Worm (Caenorhabditis elegans) whole organism, young adult: ENCODE data around the gene umps-1.

Source experiments
- B0019.2 ChIP-seq: fragments of 200-800 bp; sonication (Bioruptor generic); conservative IDR thresholded peaks from 2 replicates; pipeline ENCODE4 v1.3.6; 2022; ENCODE audit warnings: missing genetic modification reagents, missing genetic modification characterization, missing compliant biosample characterization
- B0261.1 ChIP-seq: sonication (generic microtip); optimal IDR thresholded peaks from 2 replicates; lab custom pipeline; 2016; ENCODE audit warnings: mild to moderate bottlenecking, missing genetic modification characterization, moderate library complexity, missing compliant biosample characterization
- D2030.7 ChIP-seq: fragments of 200-800 bp; sonication (Bioruptor generic); IDR thresholded peaks from 2 replicates; pipeline ENCODE4 v1.3.6; 2022; ENCODE audit warnings: missing genetic modification reagents, missing genetic modification characterization, missing compliant biosample characterization
- F10E7.11 ChIP-seq: sonication (generic microtip); optimal IDR thresholded peaks from 2 replicates; lab custom pipeline; 2017; ENCODE audit warnings: mild to moderate bottlenecking, missing genetic modification characterization, moderate library complexity, missing compliant biosample characterization
- F33H1.4 ChIP-seq: fragments of 200-800 bp; sonication (Bioruptor generic); IDR thresholded peaks from 2 replicates; pipeline ENCODE4 v1.3.6; 2022; ENCODE audit warnings: missing genetic modification reagents, missing genetic modification characterization, missing compliant biosample characterization
- K12H6.12 ChIP-seq: fragments of 200-800 bp; sonication (Bioruptor generic); optimal IDR thresholded peaks from 2 replicates; lab custom pipeline; 2018; ENCODE audit warnings: mild to moderate bottlenecking, missing genetic modification characterization, missing compliant biosample characterization
- T07F8.4 ChIP-seq: sonication (generic microtip); optimal IDR thresholded peaks from 2 replicates; lab custom pipeline; 2016; ENCODE audit warnings: mild to moderate bottlenecking, missing genetic modification characterization, moderate library complexity, missing compliant biosample characterization
- ZK185.1 ChIP-seq: sonication (generic microtip); optimal IDR thresholded peaks from 2 replicates; lab custom pipeline; 2016; ENCODE audit warnings: mild to moderate bottlenecking, missing genetic modification characterization, missing compliant biosample characterization; ENCODE audit not compliant: poor library complexity, severe bottlenecking
- akir-1 ChIP-seq: fragments of 200-800 bp; sonication (Bioruptor generic); optimal IDR thresholded peaks from 2 replicates; lab custom pipeline; 2018; ENCODE audit warnings: mild to moderate bottlenecking, missing genetic modification characterization, moderate library complexity, missing compliant biosample characterization
- aptf-3 ChIP-seq: fragments of 200-800 bp; sonication (Bioruptor generic); IDR thresholded peaks from 2 replicates; pipeline ENCODE4 v1.3.6; 2022; ENCODE audit warnings: missing genetic modification characterization, missing compliant biosample characterization
- athp-1 ChIP-seq: sonication (generic microtip); optimal IDR thresholded peaks from 2 replicates; lab custom pipeline; 2017; ENCODE audit warnings: mild to moderate bottlenecking, missing genetic modification characterization, missing compliant biosample characterization
- attf-6 ChIP-seq: fragments of 200-800 bp; sonication (Bioruptor generic); IDR thresholded peaks from 2 replicates; pipeline ENCODE4 v1.3.6; 2022; ENCODE audit warnings: missing genetic modification reagents, missing genetic modification characterization, missing compliant biosample characterization
- bed-2 ChIP-seq: fragments of 200-800 bp; sonication (Bioruptor generic); IDR thresholded peaks from 2 replicates; pipeline ENCODE4 v1.3.6; 2022; ENCODE audit warnings: missing genetic modification reagents, missing genetic modification characterization, missing compliant biosample characterization
- ccch-3 ChIP-seq: fragments of 200-800 bp; sonication (Bioruptor generic); optimal IDR thresholded peaks from 2 replicates; lab custom pipeline; 2018; ENCODE audit warnings: mild to moderate bottlenecking, missing genetic modification characterization, missing compliant biosample characterization
- ceh-27 ChIP-seq: fragments of 200-800 bp; sonication (Bioruptor generic); optimal IDR thresholded peaks from 2 replicates; lab custom pipeline; 2018; ENCODE audit warnings: mild to moderate bottlenecking, missing genetic modification characterization, moderate library complexity, missing compliant biosample characterization
- ceh-91 ChIP-seq: fragments of 200-800 bp; sonication (Bioruptor generic); IDR thresholded peaks from 2 replicates; pipeline ENCODE4 v1.3.6; 2022; ENCODE audit warnings: missing genetic modification reagents, missing genetic modification characterization, missing compliant biosample characterization
- dox-1 ChIP-seq: fragments of 200-800 bp; sonication (Bioruptor generic); IDR thresholded peaks from 2 replicates; pipeline ENCODE4 v1.3.6; 2022; ENCODE audit warnings: missing genetic modification reagents, missing genetic modification characterization, missing compliant biosample characterization
- dpl-1 ChIP-seq: fragments of 150-350 bp; optimal IDR thresholded peaks from 2 replicates; lab custom pipeline; 2014; ENCODE audit warnings: missing biosample characterization, missing genetic modification reagents, missing genetic modification characterization
- efl-1 ChIP-seq: fragments of 150-350 bp; optimal IDR thresholded peaks from 2 replicates; lab custom pipeline; 2014; ENCODE audit warnings: missing biosample characterization, missing genetic modification reagents, missing genetic modification characterization
- ets-4 ChIP-seq: fragments of 200-800 bp; sonication (Bioruptor generic); optimal IDR thresholded peaks from 2 replicates; lab custom pipeline; 2018; ENCODE audit warnings: mild to moderate bottlenecking, missing genetic modification characterization, missing compliant biosample characterization
- him-1 ChIP-seq: sonication (generic microtip); optimal IDR thresholded peaks from 2 replicates; lab custom pipeline; 2016; ENCODE audit warnings: missing genotype, missing genetic modification reagents, missing genetic modification characterization, missing compliant biosample characterization
- hmg-20 ChIP-seq: fragments of 200-800 bp; sonication (Bioruptor generic); IDR thresholded peaks from 2 replicates; pipeline ENCODE4 v1.3.6; 2022; ENCODE audit warnings: missing genetic modification reagents, missing genetic modification characterization, missing compliant biosample characterization
- hrde-1 ChIP-seq: sonication (generic microtip); optimal IDR thresholded peaks from 2 replicates; lab custom pipeline; 2016; ENCODE audit warnings: missing genetic modification characterization, mild to moderate bottlenecking, missing compliant biosample characterization, moderate library complexity, missing genotype, missing genetic modification reagents, borderline replicate concordance
- hsf-1 ChIP-seq: fragments of 200-800 bp; sonication (Bioruptor generic); IDR thresholded peaks from 2 replicates; pipeline ENCODE4 v1.3.6; 2022; ENCODE audit warnings: missing genetic modification reagents, missing genetic modification characterization, missing compliant biosample characterization
- let-526 ChIP-seq: fragments of 200-800 bp; sonication (Bioruptor generic); IDR thresholded peaks from 2 replicates; pipeline ENCODE4 v1.3.6; 2022; ENCODE audit warnings: missing genetic modification reagents, missing genetic modification characterization, missing compliant biosample characterization
- lin-35 ChIP-seq, 3 experiments: fragments of 150-350 bp in 2 of 3; sonication (generic microtip) in 1 of 3; optimal IDR thresholded peaks; 2 replicates each; lab custom pipeline; 2014 to 2018; ENCODE audit warnings: missing biosample characterization in 3 of 3, missing genetic modification characterization in 3 of 3, missing genetic modification reagents in 3 of 3
- lin-40 ChIP-seq: sonication (generic microtip); optimal IDR thresholded peaks from 2 replicates; lab custom pipeline; 2016; ENCODE audit warnings: missing genetic modification characterization, mild to moderate bottlenecking, missing compliant biosample characterization, missing genotype, missing genetic modification reagents
- lin-54 ChIP-seq: fragments of 200-800 bp; sonication (Bioruptor generic); optimal IDR thresholded peaks from 2 replicates; lab custom pipeline; 2018; ENCODE audit warnings: mild to moderate bottlenecking, missing genetic modification characterization, missing compliant biosample characterization
- lsl-1 ChIP-seq: fragments of 200-800 bp; sonication (Bioruptor generic); optimal IDR thresholded peaks from 2 replicates; lab custom pipeline; 2018; ENCODE audit warnings: mild to moderate bottlenecking, missing genetic modification characterization, moderate library complexity, missing compliant biosample characterization
- madf-6 ChIP-seq: fragments of 200-800 bp; sonication (Bioruptor generic); IDR thresholded peaks from 2 replicates; pipeline ENCODE4 v1.3.6; 2022; ENCODE audit warnings: missing genetic modification reagents, missing genetic modification characterization, missing compliant biosample characterization
- madf-8 ChIP-seq: fragments of 200-800 bp; sonication (Bioruptor generic); conservative IDR thresholded peaks from 2 replicates; pipeline ENCODE4 v1.3.6; 2022; ENCODE audit warnings: missing genetic modification reagents, missing genetic modification characterization, missing compliant biosample characterization
- tlf-1 ChIP-seq: fragments of 200-800 bp; sonication (Bioruptor generic); optimal IDR thresholded peaks from 2 replicates; lab custom pipeline; 2018; ENCODE audit warnings: mild to moderate bottlenecking, missing genetic modification characterization, missing compliant biosample characterization
- unc-62 ChIP-seq: fragments of 150-350 bp; optimal IDR thresholded peaks from 2 replicates; lab custom pipeline; 2014; ENCODE audit warnings: missing biosample characterization, missing genetic modification reagents, missing genetic modification characterization
- xnd-1 ChIP-seq: sonication (generic microtip); optimal IDR thresholded peaks from 2 replicates; lab custom pipeline; 2016; ENCODE audit warnings: missing genotype, missing genetic modification reagents, missing genetic modification characterization, missing compliant biosample characterization
- zfh-2 ChIP-seq: fragments of 200-800 bp; sonication (Bioruptor generic); conservative IDR thresholded peaks from 2 replicates; pipeline ENCODE4 v1.3.6; 2022; ENCODE audit warnings: missing genetic modification reagents, missing genetic modification characterization, missing compliant biosample characterization
- ztf-28 ChIP-seq: fragments of 200-800 bp; sonication (Bioruptor generic); IDR thresholded peaks from 2 replicates; pipeline ENCODE4 v1.3.6; 2022; ENCODE audit warnings: missing genetic modification reagents, missing genetic modification characterization, missing compliant biosample characterization
- ztf-3 ChIP-seq: fragments of 200-800 bp; sonication (Bioruptor generic); optimal IDR thresholded peaks from 2 replicates; lab custom pipeline; 2018; ENCODE audit warnings: mild to moderate bottlenecking, missing genetic modification characterization, missing compliant biosample characterization

Gene umps-1

ce11 chrIII:10353423-10353822 is 4.0 kb downstream of the umps-1 start:
- TF ChIP-seq hrde-1 (tag; lab: Kevin White, UChicago) (no peak), him-1 (tag; lab: Kevin White, UChicago) (no peak), zfh-2 (GFP tag; lab: Robert Waterston, UW) (0 out of 2 replicates have a peak, but pooled peaks have one; percentile 54)

ce11 chrIII:10351595-10352207 is 5.7 kb downstream of the umps-1 start, which contains the start of gene T07C4.3:
T07C4.3 (plus strand) TSS chrIII:10352157.
- TF ChIP-seq madf-8 (GFP tag; lab: Robert Waterston, UW) = peak; percentile 59
- peak; percentile 49; the same call in 1 of the 2 replicates for TF ChIP-seq F33H1.4 (GFP tag; lab: Robert Waterston, UW)
- peak; percentile 33 for TF ChIP-seq lin-54 (GFP tag; lab: Kevin White, UChicago)
- no peak for TF ChIP-seq aptf-3 (GFP tag; lab: Robert Waterston, UW)
- TF ChIP-seq ceh-27 = no peak
- peak; percentile 44 for TF ChIP-seq tlf-1 (GFP tag; lab: Kevin White, UChicago)
- TF ChIP-seq dpl-1 = peak; percentile 32
- TF ChIP-seq ets-4 (GFP tag; lab: Kevin White, UChicago) = no peak
- 0 out of 2 replicates have a peak, but pooled peaks have one; percentile 27 for TF ChIP-seq hsf-1 (GFP tag; lab: Robert Waterston, UW)
- peak; percentile 70 for TF ChIP-seq efl-1 (GFP tag; lab: Kevin White, UChicago)
- no peak for TF ChIP-seq bed-2
- peak; percentile 71 for TF ChIP-seq D2030.7 (GFP tag; lab: Robert Waterston, UW)
- peak; percentile 28 for TF ChIP-seq xnd-1 (tag; lab: Kevin White, UChicago)
- TF ChIP-seq ztf-3 = no peak
- TF ChIP-seq dox-1 (GFP tag; lab: Robert Waterston, UW) = 0 out of 2 replicates have a peak, but pooled peaks have one; percentile 19
- TF ChIP-seq B0019.2 = peak; percentile 63; the same call in 1 of the 2 replicates
- TF ChIP-seq madf-6 (GFP tag; lab: Robert Waterston, UW) = peak; percentile 79
- no peak for TF ChIP-seq lin-40 (tag; lab: Kevin White, UChicago)
- TF ChIP-seq lsl-1 (GFP tag; lab: Kevin White, UChicago) = peak; percentile 83
- TF ChIP-seq athp-1 (tag; lab: Kevin White, UChicago) = no peak
- no peak for TF ChIP-seq ZK185.1 (tag; lab: Kevin White, UChicago)
- peak; percentile 65 for TF ChIP-seq ceh-91 (GFP tag; lab: Robert Waterston, UW)

- TF ChIP-seq zfh-2 (GFP tag; lab: Robert Waterston, UW) = peak; percentile 46; the same call in 1 of the 2 replicates
- no peak for TF ChIP-seq K12H6.12 (tag; lab: Kevin White, UChicago)
These were observed 10.4 kb downstream of the umps-1 start, which contains the start of gene tbx-8 for ce11 chrIII:10347049-10347448. tbx-8 (plus strand) TSS chrIII:10347349.

- TF ChIP-seq ztf-3 = no peak
- peak; percentile 56 for TF ChIP-seq unc-62 (GFP tag; lab: Kevin White, UChicago)
- TF ChIP-seq, all 124 proteins: peak for 1
These were observed 12.7 kb downstream of the umps-1 start for ce11 chrIII:10344762-10345161.

- TF ChIP-seq madf-8 (GFP tag; lab: Robert Waterston, UW) = no peak
- no peak for TF ChIP-seq F10E7.11 (tag; lab: Kevin White, UChicago)
- no peak for TF ChIP-seq T07F8.4
- no peak for TF ChIP-seq zfh-2 (GFP tag; lab: Robert Waterston, UW)
- TF ChIP-seq B0261.1 (tag; lab: Kevin White, UChicago) = no peak
- no peak for TF ChIP-seq akir-1 (GFP tag; lab: Kevin White, UChicago)
- no peak for TF ChIP-seq ztf-3
- no peak for TF ChIP-seq let-526 (GFP tag; lab: Robert Waterston, UW)
- TF ChIP-seq ccch-3 (GFP tag; lab: Kevin White, UChicago) = no peak
- TF ChIP-seq lin-35 (GFP tag; optimal IDR thresholded peaks at IDR 0.05; lab: Kevin White, UChicago) = no peak
- no peak for TF ChIP-seq ztf-28 (GFP tag; lab: Robert Waterston, UW)
- TF ChIP-seq lin-54 (GFP tag; lab: Kevin White, UChicago) = no peak
- no peak for TF ChIP-seq hmg-20 (GFP tag; lab: Robert Waterston, UW)
- no peak for TF ChIP-seq attf-6
These were observed 15.7 kb downstream of the umps-1 start, which contains the start of gene tbx-9 for ce11 chrIII:10341758-10342157. tbx-9 (minus strand) TSS chrIII:10341858.
